Worm (Caenorhabditis elegans): Measurements from ENCODE around the gene ZK632.2.

ce11 chrIII:9823748-9824147, 24.8 kb downstream of the ZK632.2 start:
- no peak for TF ChIP-seq unc-39 (tag; optimal IDR thresholded peaks at IDR 0.05)
- no peak for TF ChIP-seq elt-1 (tag; optimal IDR thresholded peaks at IDR 0.05; ENCODE audit: borderline replicate concordance, insufficient read depth)
- TF ChIP-seq nhr-12 (tag; optimal IDR thresholded peaks at IDR 0.05), result no peak
- TF ChIP-seq elt-3 (tag; optimal IDR thresholded peaks at IDR 0.05), result no peak
- no peak for TF ChIP-seq mep-1 (tag; optimal IDR thresholded peaks at IDR 0.05)
- TF ChIP-seq lin-13 (tag; optimal IDR thresholded peaks at IDR 0.05), result no peak
- TF ChIP-seq drap-1 (GFP tag; optimal IDR thresholded peaks at IDR 0.05), result no peak

Measured in whole organism, mixed stage, embryonic.